Worm (Caenorhabditis elegans) whole organism, L1 larva: ENCODE data around the gene srw-124.

Experiments used
- C04F5.9 ChIP-seq: sonication (generic microtip); optimal IDR thresholded peaks from 2 replicates; lab custom pipeline; 2016; ENCODE audit warnings: missing genetic modification characterization, missing compliant biosample characterization
- alr-1 ChIP-seq: fragments of 200-800 bp; sonication (Bioruptor generic); optimal IDR thresholded peaks from 2 replicates; lab custom pipeline; 2018; ENCODE audit warnings: borderline replicate concordance, mild to moderate bottlenecking, missing genetic modification characterization, missing compliant biosample characterization
- blmp-1 ChIP-seq: fragments of 150-350 bp; optimal IDR thresholded peaks from 2 replicates; lab custom pipeline; 2014; ENCODE audit warnings: missing biosample characterization, missing genetic modification characterization
- lin-39 ChIP-seq: fragments of 150-350 bp; optimal IDR thresholded peaks from 2 replicates; lab custom pipeline; 2014; ENCODE audit warnings: missing biosample characterization, missing genetic modification reagents, missing genetic modification characterization
- nhr-12 ChIP-seq: sonication (generic microtip); optimal IDR thresholded peaks from 2 replicates; lab custom pipeline; 2017; ENCODE audit warnings: missing biosample characterization, missing genetic modification characterization
- swsn-7 ChIP-seq: sonication (generic microtip); optimal IDR thresholded peaks from 2 replicates; lab custom pipeline; 2016; ENCODE audit warnings: missing genetic modification characterization, missing compliant biosample characterization
- ztf-11 ChIP-seq, 2 experiments: sonication (generic microtip); optimal IDR thresholded peaks; 2 replicates each; lab custom pipeline; 2016 to 2017; ENCODE audit warnings: missing genetic modification characterization in 2 of 2, missing biosample characterization in 1 of 2, missing compliant biosample characterization in 1 of 2

DNA sequence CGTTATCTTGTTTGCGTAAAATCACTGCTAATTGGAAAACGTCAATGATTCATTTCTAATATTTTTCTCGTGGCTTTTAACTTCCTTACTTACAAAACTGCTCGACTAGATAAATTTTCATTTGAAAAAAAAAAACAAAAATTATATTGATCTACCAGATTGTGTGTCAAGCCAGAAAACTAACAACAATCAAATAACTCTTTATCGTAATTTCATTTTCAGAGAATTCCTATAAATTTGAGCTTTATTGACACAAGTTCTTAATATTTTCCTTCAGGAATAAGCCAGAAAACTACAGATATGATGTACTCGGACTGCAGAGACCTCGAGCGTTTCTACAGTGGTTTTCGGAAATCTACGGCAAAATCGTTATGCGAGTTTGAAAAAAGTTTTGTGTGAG lies at the start of gene srw-124:
- TF ChIP-seq C04F5.9 (tag; lab: Kevin White, UChicago) (no peak), ztf-11 (tag; optimal IDR thresholded peaks at IDR 0.05; lab: Kevin White, UChicago) (no peak), alr-1 (no peak), nhr-12 (no peak), blmp-1 (tag; lab: Kevin White, UChicago) (no peak), lin-39 (tag; lab: Kevin White, UChicago) (no peak), swsn-7 (tag; lab: Kevin White, UChicago) (no peak)
